Fruit fly (Drosophila melanogaster) whole organism, embryonic: ENCODE data around the gene CG11249.

Experiments used
- CG12071 ChIP-seq: fragments of 200-800 bp; sonication (Bioruptor generic); optimal IDR thresholded peaks from 3 replicates; lab custom pipeline; 2018; ENCODE audit warnings: missing biosample characterization, mild to moderate bottlenecking, missing genetic modification characterization
- CG2712 ChIP-seq: fragments of 200-800 bp; optimal IDR thresholded peaks from 3 replicates; lab custom pipeline; 2019; ENCODE audit warnings: missing biosample characterization, mild to moderate bottlenecking, missing genetic modification characterization, moderate library complexity

DNA sequence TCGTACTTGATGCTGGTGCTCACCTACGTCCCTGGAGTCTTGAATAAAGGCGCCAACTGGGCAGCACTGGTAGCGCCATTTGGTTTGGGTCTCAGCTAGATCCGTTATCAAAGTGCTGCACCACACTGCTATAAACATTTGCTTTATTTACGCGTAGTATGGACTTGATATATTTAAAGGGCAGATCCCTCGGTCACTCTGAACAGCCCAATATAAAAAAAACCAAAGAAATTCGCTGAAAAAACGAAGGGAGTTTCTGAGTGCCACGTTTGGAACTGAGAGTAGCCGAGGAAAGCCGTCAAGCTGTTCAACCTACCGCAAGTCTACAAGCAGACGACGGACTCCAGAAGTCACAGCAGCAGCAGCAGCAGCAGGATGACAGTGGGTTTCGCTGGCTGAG lies 31.1 kb upstream of the CG11249 start, which contains the start of gene Atox1:
- TF ChIP-seq CG12071 (no peak), CG2712 (peak; percentile 42)
